Fruit fly (Drosophila melanogaster): ENCODE measurements around the gene Dph4.

dm6 chr3R:5599521-5600360 is 24.2 kb downstream of the Dph4 start:
- no peak for TF ChIP-seq CG6276 (GFP tag; optimal IDR thresholded peaks at IDR 0.05)
- no peak for TF ChIP-seq Sox102F (GFP tag; optimal IDR thresholded peaks at IDR 0.05)
- no peak for TF ChIP-seq Eip93F (GFP tag; optimal IDR thresholded peaks at IDR 0.05)
- TF ChIP-seq salr (GFP tag; optimal IDR thresholded peaks at IDR 0.05): no peak
- TF ChIP-seq ss (GFP tag; optimal IDR thresholded peaks at IDR 0.05): no peak
- no peak for TF ChIP-seq fkh (GFP tag; optimal IDR thresholded peaks at IDR 0.05)
- no peak for TF ChIP-seq eg (GFP tag; IDR thresholded peaks at IDR 0.05)
- no peak for TF ChIP-seq topi (GFP tag; optimal IDR thresholded peaks at IDR 0.05)
- TF ChIP-seq Eip75B (GFP tag; optimal IDR thresholded peaks at IDR 0.05): no peak
- TF ChIP-seq Ets96B (tag; optimal IDR thresholded peaks at IDR 0.05): no peak
- no peak for TF ChIP-seq CG31627 (GFP tag; optimal IDR thresholded peaks at IDR 0.05)
- no peak for TF ChIP-seq CG10631 (GFP tag; optimal IDR thresholded peaks at IDR 0.05)
- TF ChIP-seq CG34406 (GFP tag; optimal IDR thresholded peaks at IDR 0.05): no peak
- TF ChIP-seq Hr39 (GFP tag; optimal IDR thresholded peaks at IDR 0.05): no peak

Data from whole organism, prepupa.